Comparison of ENCODE assay signal across 2 fruit fly cellular contexts in genomic region chr2L:8923405-8923804, dm6.
TF ChIP-seq lines count a peak whose summit lies in the region.

No protein-coding gene starts in this region.

TF ChIP-seq in whole organism, embryonic, 481 proteins besides CTCF, POLR2A, EP300 and RAD21 (continued from another document):
- no peak for TF ChIP-seq CG9932 (GFP tag; IDR thresholded peaks at IDR 0.05; lab: Robert Waterston, UW)

TF ChIP-seq in whole organism, prepupa, 60 proteins besides CTCF, POLR2A, EP300 and RAD21 (continued from another document):
- no peak for TF ChIP-seq Eip75B (GFP tag; optimal IDR thresholded peaks at IDR 0.05; lab: Kevin White, UChicago)
- TF ChIP-seq CG31627 (GFP tag; optimal IDR thresholded peaks at IDR 0.05; lab: Kevin White, UChicago): no peak
- TF ChIP-seq spab (GFP tag; optimal IDR thresholded peaks at IDR 0.05; lab: Kevin White, UChicago): no peak
- no peak for TF ChIP-seq CG6808 (GFP tag; optimal IDR thresholded peaks at IDR 0.05; lab: Kevin White, UChicago)
- no peak for TF ChIP-seq net (GFP tag; optimal IDR thresholded peaks at IDR 0.05; lab: Kevin White, UChicago)
- peak; percentile 74 for TF ChIP-seq Hr4 (GFP tag; optimal IDR thresholded peaks at IDR 0.05; lab: Kevin White, UChicago)
- TF ChIP-seq CG6792 (GFP tag; optimal IDR thresholded peaks at IDR 0.05; lab: Kevin White, UChicago): no peak
- peak; percentile 6 for TF ChIP-seq lz (GFP tag; optimal IDR thresholded peaks at IDR 0.05; lab: Kevin White, UChicago)
- TF ChIP-seq fkh (GFP tag; optimal IDR thresholded peaks at IDR 0.05; lab: Kevin White, UChicago): no peak
- TF ChIP-seq pdm3 (GFP tag; optimal IDR thresholded peaks at IDR 0.05; lab: Kevin White, UChicago): peak; percentile 33
- no peak for TF ChIP-seq CG11762 (GFP tag; optimal IDR thresholded peaks at IDR 0.05; lab: Kevin White, UChicago; ENCODE audit: insufficient read depth)
- TF ChIP-seq achi (GFP tag; optimal IDR thresholded peaks at IDR 0.05; lab: Kevin White, UChicago): peak; percentile 1
- TF ChIP-seq CG15336 (GFP tag; IDR thresholded peaks at IDR 0.05; lab: Robert Waterston, UW): peak; percentile 60
- TF ChIP-seq CG4318 (GFP tag; optimal IDR thresholded peaks at IDR 0.05; lab: Kevin White, UChicago): peak; percentile 10
- TF ChIP-seq CG6163 (GFP tag; IDR thresholded peaks at IDR 0.05; lab: Robert Waterston, UW): peak; percentile 37; the same call in 1 of the 3 replicates
- no peak for TF ChIP-seq OdsH (GFP tag; optimal IDR thresholded peaks at IDR 0.05; lab: Kevin White, UChicago)
- no peak for TF ChIP-seq ss (GFP tag; optimal IDR thresholded peaks at IDR 0.05; lab: Kevin White, UChicago)
- TF ChIP-seq CG16779 (tag; optimal IDR thresholded peaks at IDR 0.05; lab: Kevin White, UChicago): no peak
- TF ChIP-seq CG8119 (GFP tag; IDR thresholded peaks at IDR 0.05; lab: Robert Waterston, UW): peak; percentile 64; the same call in 2 of the 3 replicates
- no peak for TF ChIP-seq Eip93F (GFP tag; optimal IDR thresholded peaks at IDR 0.05; lab: Kevin White, UChicago)
- TF ChIP-seq Ets96B (tag; optimal IDR thresholded peaks at IDR 0.05; lab: Kevin White, UChicago): no peak
